Worm (Caenorhabditis elegans) whole organism, L2 larva: ENCODE data around the gene fat-6.

ENCODE experiments used
- F13H6.1 ChIP-seq: sonication (generic microtip); optimal IDR thresholded peaks from 2 replicates; lab custom pipeline; 2016; ENCODE audit warnings: missing genetic modification characterization, missing compliant biosample characterization
- R02D3.7 ChIP-seq: fragments of 150-350 bp; optimal IDR thresholded peaks from 2 replicates; lab custom pipeline; 2014; ENCODE audit warnings: missing biosample characterization, missing genetic modification characterization
- Y55F3AM.14 ChIP-seq: fragments of 200-800 bp; sonication (Bioruptor generic); optimal IDR thresholded peaks from 2 replicates; lab custom pipeline; 2018; ENCODE audit warnings: mild to moderate bottlenecking, missing genetic modification characterization, missing compliant biosample characterization
- aly-2 ChIP-seq: fragments of 150-350 bp; optimal IDR thresholded peaks from 2 replicates; lab custom pipeline; 2014; ENCODE audit warnings: missing biosample characterization, missing genetic modification characterization
- dmd-4 ChIP-seq: sonication (generic microtip); optimal IDR thresholded peaks from 2 replicates; lab custom pipeline; 2017; ENCODE audit warnings: missing biosample characterization, missing genetic modification characterization
- elt-3 ChIP-seq: sonication (generic microtip); optimal IDR thresholded peaks from 2 replicates; lab custom pipeline; 2017; ENCODE audit warnings: missing biosample characterization, missing genetic modification characterization
- lsy-2 ChIP-seq, 2 experiments: fragments of 150-350 bp in 1 of 2; sonication (generic microtip) in 1 of 2; optimal IDR thresholded peaks; 2 replicates each; lab custom pipeline; 2014 to 2017; ENCODE audit warnings: missing biosample characterization in 2 of 2, missing genetic modification characterization in 2 of 2
- nhr-12 ChIP-seq: fragments of 150-350 bp; optimal IDR thresholded peaks from 2 replicates; lab custom pipeline; 2014; ENCODE audit warnings: missing biosample characterization, missing genetic modification characterization
- skn-1 ChIP-seq: sonication (generic microtip); optimal IDR thresholded peaks from 2 replicates; lab custom pipeline; 2017; ENCODE audit warnings: missing biosample characterization, missing genetic modification characterization
- snpc-4 ChIP-seq: fragments of 150-350 bp; optimal IDR thresholded peaks from 2 replicates; lab custom pipeline; 2014; ENCODE audit warnings: missing biosample characterization, missing genetic modification characterization
- unc-62 ChIP-seq: fragments of 150-350 bp; optimal IDR thresholded peaks from 2 replicates; lab custom pipeline; 2014; ENCODE audit warnings: missing biosample characterization, missing genetic modification reagents, missing genetic modification characterization
- ztf-11 ChIP-seq: sonication (generic microtip); optimal IDR thresholded peaks from 2 replicates; lab custom pipeline; 2017; ENCODE audit warnings: missing biosample characterization, missing genetic modification characterization

ce11 chrIV:11957074-11957473, 41.6 kb upstream of the fat-6 start:
- peak; percentile 45 for TF ChIP-seq F13H6.1 (tag; lab: Kevin White, UChicago)
- TF ChIP-seq unc-62 (GFP tag; lab: Kevin White, UChicago): no peak
- TF ChIP-seq snpc-4 (tag; lab: Kevin White, UChicago): no peak
- TF ChIP-seq elt-3 (tag; lab: Kevin White, UChicago): no peak
- no peak for TF ChIP-seq R02D3.7
- TF ChIP-seq aly-2: no peak
- no peak for TF ChIP-seq lsy-2 (tag; optimal IDR thresholded peaks at IDR 0.05; lab: Kevin White, UChicago)
- TF ChIP-seq dmd-4 (tag; lab: Kevin White, UChicago): no peak
- no peak for TF ChIP-seq ztf-11 (tag; lab: Kevin White, UChicago)
- TF ChIP-seq Y55F3AM.14 (GFP tag; lab: Kevin White, UChicago): no peak
- no peak for TF ChIP-seq skn-1 (tag; lab: Kevin White, UChicago)
- no peak for TF ChIP-seq nhr-12 (tag; lab: Kevin White, UChicago)
